Worm (Caenorhabditis elegans): Measurements from ENCODE around the gene nep-5.

nep-5 gene

DNA sequence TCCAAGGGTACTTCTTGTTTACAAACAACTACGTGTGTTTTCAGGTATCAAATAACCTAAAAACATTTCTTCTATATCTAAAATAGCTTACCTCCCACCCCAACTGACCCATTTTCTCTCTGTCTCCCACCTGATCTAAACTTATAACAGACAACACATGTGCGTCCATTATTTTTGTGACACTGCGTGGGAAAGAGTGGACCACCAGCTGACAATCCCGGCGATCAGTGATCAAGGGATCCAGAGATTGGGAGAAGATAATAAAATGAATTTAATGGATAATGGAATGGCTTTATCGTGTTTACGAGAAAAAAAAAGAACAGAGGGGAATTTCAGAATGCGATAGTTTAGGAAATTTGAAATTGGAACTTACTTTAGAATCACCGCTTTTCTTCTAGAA is 38.7 kb upstream of the nep-5 start (continued):
- TF ChIP-seq ets-5 (GFP tag; IDR thresholded peaks at IDR 0.05) = no peak
- no peak for TF ChIP-seq fos-1 (tag; optimal IDR thresholded peaks at IDR 0.05)
- no peak for TF ChIP-seq snu-23 (GFP tag; optimal IDR thresholded peaks at IDR 0.05)
- no peak for TF ChIP-seq sup-37 (GFP tag; optimal IDR thresholded peaks at IDR 0.05)
- TF ChIP-seq nhr-19 (GFP tag; conservative IDR thresholded peaks at IDR 0.05) = peak; percentile 41

DNA sequence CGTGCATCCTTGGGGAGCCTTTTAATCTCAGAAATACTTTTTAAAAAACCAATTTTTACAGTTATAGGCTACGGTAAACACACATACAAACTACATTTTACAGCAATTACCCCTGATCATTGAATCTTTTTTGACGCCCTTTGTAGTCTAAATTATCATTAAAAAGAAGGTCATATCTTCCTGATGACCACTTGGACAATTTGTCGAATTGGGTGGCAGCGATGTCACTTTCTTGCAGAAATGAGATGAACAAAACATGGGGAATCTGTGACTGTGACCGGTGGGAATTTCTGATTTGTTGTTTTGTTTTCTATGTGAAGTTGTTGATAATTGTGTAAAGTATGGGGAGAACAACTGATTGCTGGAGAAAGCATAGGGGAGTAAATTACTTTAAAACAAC is 38.3 kb upstream of the nep-5 start:
- TF ChIP-seq blmp-1 (tag; optimal IDR thresholded peaks at IDR 0.05) (peak; percentile 74), nhr-12 (tag; optimal IDR thresholded peaks at IDR 0.05) (no peak), nhr-77 (tag; optimal IDR thresholded peaks at IDR 0.05) (no peak), elt-3 (tag; optimal IDR thresholded peaks at IDR 0.05) (peak in 1 of 6 experiments; percentile 12), unc-30 (tag; optimal IDR thresholded peaks at IDR 0.05) (no peak), unc-86 (tag; optimal IDR thresholded peaks at IDR 0.05) (no peak), nhr-85 (tag) (peak; percentile 67), nhr-20 (tag; optimal IDR thresholded peaks at IDR 0.05) (peak; percentile 0)

DNA sequence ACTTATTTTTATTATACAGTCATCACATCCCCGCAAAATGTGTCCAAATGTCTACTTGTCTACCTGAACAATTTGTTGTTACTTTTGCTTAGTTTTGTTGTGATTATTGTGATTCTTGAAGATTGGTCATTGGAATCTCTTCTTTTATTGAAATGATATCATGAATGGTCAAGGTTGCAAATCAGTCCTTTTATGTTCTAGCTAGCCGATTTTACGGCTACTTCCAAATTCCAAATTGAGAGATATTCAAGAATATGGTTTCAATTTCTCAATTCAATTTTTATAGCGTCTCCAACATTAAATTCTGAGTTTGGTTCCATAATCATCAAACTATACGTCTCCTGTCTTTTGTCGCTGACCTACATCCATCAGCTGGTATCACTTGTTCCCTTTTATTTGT is 36.7 kb upstream of the nep-5 start:
- TF ChIP-seq nhr-85 (tag) (peak; percentile 66), ceh-63 (GFP tag; optimal IDR thresholded peaks at IDR 0.05) (no peak), alr-1 (tag; optimal IDR thresholded peaks at IDR 0.05; ENCODE audit: borderline replicate concordance) (no peak)

DNA sequence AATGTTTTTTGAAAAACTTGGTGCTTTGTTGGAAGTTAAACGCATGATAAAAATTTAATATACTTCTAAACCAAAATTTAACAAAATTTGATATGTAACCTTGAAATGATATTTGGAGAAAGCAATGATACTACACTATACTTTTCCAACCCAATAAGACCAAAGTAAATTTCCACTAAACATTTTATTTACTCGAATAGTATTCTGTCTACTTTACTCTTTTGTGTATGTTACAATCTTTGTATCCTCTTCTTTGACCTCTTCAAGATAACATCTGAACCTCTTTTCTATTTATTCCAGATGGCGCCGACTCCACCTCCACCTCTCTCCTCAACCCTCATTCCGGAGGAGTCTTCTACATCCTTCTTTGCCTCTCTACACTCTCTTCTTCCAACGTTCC is 34.4 kb upstream of the nep-5 start, which contains the start of gene dhs-5:
Gene dhs-5 (plus strand): TSS at position 301 of the 400 bp plus-strand sequence.
- TF ChIP-seq Y116A8C.19 (tag; optimal IDR thresholded peaks at IDR 0.05; ENCODE audit: borderline replicate concordance) = no peak
- no peak for TF ChIP-seq swsn-7 (tag; optimal IDR thresholded peaks at IDR 0.05)
- TF ChIP-seq dsc-1 (tag; optimal IDR thresholded peaks at IDR 0.05) = peak; percentile 56
- no peak for TF ChIP-seq lin-39 (tag; optimal IDR thresholded peaks at IDR 0.05)
- TF ChIP-seq mdl-1 (tag; optimal IDR thresholded peaks at IDR 0.05) = no peak

DNA sequence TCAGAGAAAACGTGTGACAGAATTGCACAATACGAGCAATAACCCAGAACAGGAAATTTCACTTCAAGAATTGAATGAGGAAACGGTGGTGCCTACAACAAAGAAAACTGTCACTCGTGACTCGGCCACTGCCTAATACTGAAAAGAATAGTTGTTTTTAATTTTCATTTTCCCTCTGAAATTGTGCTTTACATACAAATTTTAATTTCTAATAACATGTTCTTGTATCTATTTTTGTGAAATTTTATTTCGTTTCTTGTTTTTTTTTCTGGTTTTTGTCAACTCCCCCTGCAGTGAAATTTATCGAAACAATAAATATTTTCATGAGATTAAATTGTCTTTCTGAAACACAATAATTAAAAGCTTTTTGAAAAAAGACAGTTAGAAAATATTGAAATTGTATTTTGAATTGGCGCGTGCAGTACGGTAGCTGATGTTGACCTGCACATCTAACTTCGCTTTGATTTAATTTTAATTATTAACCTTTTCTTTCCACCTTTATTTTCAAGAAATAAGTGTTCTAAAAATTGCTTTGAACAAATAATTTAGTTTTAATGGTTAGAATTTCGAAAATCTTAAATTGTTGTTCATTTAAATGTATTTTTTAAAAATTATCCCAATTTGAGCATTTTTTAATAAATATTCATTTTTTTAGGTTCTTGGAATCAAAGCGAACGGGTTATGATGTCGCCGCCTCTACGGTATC is 32.1 kb upstream of the nep-5 start, which contains the start of gene daz-1:
Gene daz-1 (plus strand): TSS at position 656 of the 706 bp plus-strand sequence.
- no peak for TF ChIP-seq ama-1 (optimal IDR thresholded peaks at IDR 0.05)
- no peak for TF ChIP-seq nhr-90 (tag; optimal IDR thresholded peaks at IDR 0.05; ENCODE audit: poor library complexity)
- TF ChIP-seq nhr-237 (tag; optimal IDR thresholded peaks at IDR 0.05) = no peak
- no peak for TF ChIP-seq ztf-4 (tag; optimal IDR thresholded peaks at IDR 0.05)
- no peak for TF ChIP-seq mef-2 (tag; optimal IDR thresholded peaks at IDR 0.05)
- TF ChIP-seq sox-4 (tag; optimal IDR thresholded peaks at IDR 0.05) = no peak
- TF ChIP-seq unc-98 (GFP tag; IDR thresholded peaks at IDR 0.05) = no peak
- no peak for TF ChIP-seq nhr-28 (tag; optimal IDR thresholded peaks at IDR 0.05)
- TF ChIP-seq ceh-82 (tag; optimal IDR thresholded peaks at IDR 0.05) = no peak
- no peak for TF ChIP-seq ets-5 (GFP tag; IDR thresholded peaks at IDR 0.05)
- TF ChIP-seq lsy-2 (tag; optimal IDR thresholded peaks at IDR 0.05) = no peak
- no peak for TF ChIP-seq hlh-17 (GFP tag; optimal IDR thresholded peaks at IDR 0.05; ENCODE audit: borderline replicate concordance)
- no peak for TF ChIP-seq snu-23 (GFP tag; optimal IDR thresholded peaks at IDR 0.05)
- no peak for TF ChIP-seq C34B4.2 (tag; optimal IDR thresholded peaks at IDR 0.05)
- no peak for TF ChIP-seq fkh-8 (tag; optimal IDR thresholded peaks at IDR 0.05)
- TF ChIP-seq mep-1 (tag; optimal IDR thresholded peaks at IDR 0.05) = no peak
- no peak for TF ChIP-seq ceh-90 (tag; optimal IDR thresholded peaks at IDR 0.05)
- TF ChIP-seq lin-15B (tag; optimal IDR thresholded peaks at IDR 0.05) = no peak
- TF ChIP-seq fkh-4 (tag; optimal IDR thresholded peaks at IDR 0.05; ENCODE audit: borderline replicate concordance) = no peak

Measured in whole organism, L1 larva.